Fruit fly (Drosophila melanogaster) whole organism, adult: Measurements from ENCODE around the gene CG13876.

ENCODE experiments used
- CG11617 ChIP-seq: fragments of 200-800 bp; sonication (Bioruptor generic); optimal IDR thresholded peaks from 2 replicates; lab custom pipeline; 2017; ENCODE audit warnings: mild to moderate bottlenecking, missing biosample characterization, missing genetic modification reagents, missing genetic modification characterization
- CG5204 ChIP-seq: fragments of 200-800 bp; sonication (Bioruptor generic); optimal IDR thresholded peaks from 2 replicates; lab custom pipeline; 2016; ENCODE audit warnings: missing biosample characterization, missing genetic modification characterization
- CG7045 ChIP-seq: fragments of 200-800 bp; sonication (Bioruptor generic); optimal IDR thresholded peaks from 2 replicates; lab custom pipeline; 2017; ENCODE audit warnings: missing biosample characterization, mild to moderate bottlenecking, missing genetic modification characterization
- cic ChIP-seq: fragments of 200-800 bp; sonication (Bioruptor generic); optimal IDR thresholded peaks from 2 replicates; lab custom pipeline; 2017; ENCODE audit warnings: missing biosample characterization, mild to moderate bottlenecking, missing genetic modification characterization, moderate library complexity
- tj ChIP-seq: fragments of 200-800 bp; sonication (Bioruptor generic); optimal IDR thresholded peaks from 3 replicates; lab custom pipeline; 2017; ENCODE audit warnings: missing biosample characterization, mild to moderate bottlenecking, missing genetic modification characterization, moderate library complexity

dm6 chr3L:212520-212919, 6.6 kb downstream of the CG13876 start, which contains the start of the genes thoc7 and Dis3l2:
- TF ChIP-seq CG5204 (GFP tag; lab: Kevin White, UChicago): no peak
- no peak for TF ChIP-seq CG7045 (GFP tag; lab: Kevin White, UChicago)
- TF ChIP-seq cic (GFP tag; lab: Kevin White, UChicago): no peak
- no peak for TF ChIP-seq tj (GFP tag; lab: Kevin White, UChicago)
- TF ChIP-seq CG11617 (GFP tag; lab: Kevin White, UChicago): no peak
